Worm (Caenorhabditis elegans) whole organism, L4/young adult: ENCODE data around the gene par-1.

Source experiments
- W03F9.2 ChIP-seq: fragments of 150-350 bp; optimal IDR thresholded peaks from 2 replicates; lab custom pipeline; 2014; ENCODE audit warnings: missing biosample characterization, missing genetic modification characterization
- dao-5 ChIP-seq: sonication (generic microtip); optimal IDR thresholded peaks from 2 replicates; lab custom pipeline; 2016; ENCODE audit warnings: missing genotype, missing genetic modification characterization, moderate library complexity, missing compliant biosample characterization
- him-1 ChIP-seq: sonication (generic microtip); optimal IDR thresholded peaks from 2 replicates; lab custom pipeline; 2016; ENCODE audit warnings: missing genotype, missing genetic modification reagents, missing genetic modification characterization, missing compliant biosample characterization

par-1 gene

ce11 chrV:14069899-14070298 is 75.3 kb downstream of the par-1 start:
- TF ChIP-seq dao-5 (no peak), him-1 (tag; lab: Kevin White, UChicago) (no peak), W03F9.2 (tag; lab: Kevin White, UChicago) (no peak)

ce11 chrV:14067816-14068296 is 77.3 kb downstream of the par-1 start, which contains the start of gene D1086.17:
D1086.17 (plus strand) TSS chrV:14067866.
- TF ChIP-seq W03F9.2 (tag; lab: Kevin White, UChicago) (no peak), him-1 (tag; lab: Kevin White, UChicago) (no peak), dao-5 (no peak)

ce11 chrV:14064422-14064821 is 80.7 kb downstream of the par-1 start, which contains the start of gene D1086.21:
D1086.21 (plus strand) TSS chrV:14064722.
- TF ChIP-seq him-1 (tag; lab: Kevin White, UChicago) (no peak), dao-5 (no peak), W03F9.2 (tag; lab: Kevin White, UChicago) (no peak)

- TF ChIP-seq dao-5 = no peak
- TF ChIP-seq him-1 (tag; lab: Kevin White, UChicago) = no peak
- TF ChIP-seq W03F9.2 (tag; lab: Kevin White, UChicago) = no peak
Observed at ce11 chrV:14063980-14064379, 81.2 kb downstream of the par-1 start.
